Worm (Caenorhabditis elegans): ENCODE results near the gene R13D11.10.

The R13D11.10 gene

ce11 chrV:813101-813500 lies at the start of gene R13D11.10:
Gene R13D11.10 (minus strand): TSS chrV:813201.
- TF ChIP-seq peb-1 (tag; optimal IDR thresholded peaks at IDR 0.05): no peak
- TF ChIP-seq unc-62 (GFP tag; optimal IDR thresholded peaks at IDR 0.05): no peak
- no peak for TF ChIP-seq lsy-2 (tag; optimal IDR thresholded peaks at IDR 0.05)
- TF ChIP-seq blmp-1 (tag; optimal IDR thresholded peaks at IDR 0.05; ENCODE audit: insufficient read depth): no peak
- TF ChIP-seq dmd-4 (tag; optimal IDR thresholded peaks at IDR 0.05): no peak
- TF ChIP-seq F13H6.1 (tag; optimal IDR thresholded peaks at IDR 0.05): no peak
- TF ChIP-seq elt-1 (tag; optimal IDR thresholded peaks at IDR 0.05): no peak
- no peak for TF ChIP-seq egl-27 (tag; optimal IDR thresholded peaks at IDR 0.05)
- TF ChIP-seq nhr-6 (tag; optimal IDR thresholded peaks at IDR 0.05): no peak
- TF ChIP-seq nhr-10 (tag; optimal IDR thresholded peaks at IDR 0.05): no peak
- TF ChIP-seq lin-39 (tag; optimal IDR thresholded peaks at IDR 0.05): no peak
- TF ChIP-seq alr-1 (tag; optimal IDR thresholded peaks at IDR 0.05): no peak
- no peak for TF ChIP-seq aly-2 (tag; optimal IDR thresholded peaks at IDR 0.05)
- no peak for TF ChIP-seq zag-1 (tag; optimal IDR thresholded peaks at IDR 0.05)
- TF ChIP-seq elt-3 (tag; optimal IDR thresholded peaks at IDR 0.05): no peak
- no peak for TF ChIP-seq nhr-23 (tag; optimal IDR thresholded peaks at IDR 0.05)
- no peak for TF ChIP-seq nhr-12 (tag; optimal IDR thresholded peaks at IDR 0.05)
- TF ChIP-seq skn-1 (tag; optimal IDR thresholded peaks at IDR 0.05): no peak

- TF ChIP-seq ceh-16 (tag; optimal IDR thresholded peaks at IDR 0.05) (no peak), ztf-4 (tag; optimal IDR thresholded peaks at IDR 0.05) (no peak), blmp-1 (tag; optimal IDR thresholded peaks at IDR 0.05; ENCODE audit: insufficient read depth) (no peak), snpc-4 (tag; optimal IDR thresholded peaks at IDR 0.05) (peak; percentile 88), ZK546.5 (tag; optimal IDR thresholded peaks at IDR 0.05) (no peak), mdl-1 (tag; optimal IDR thresholded peaks at IDR 0.05) (no peak), Y55F3AM.14 (GFP tag; optimal IDR thresholded peaks at IDR 0.05) (no peak), sma-9 (GFP tag; optimal IDR thresholded peaks at IDR 0.05) (no peak), sma-9 (tag; optimal IDR thresholded peaks at IDR 0.05) (no peak)
Measured at ce11 chrV:858841-859456, 45.9 kb upstream of the R13D11.10 start.

- TF ChIP-seq ztf-11 (tag; optimal IDR thresholded peaks at IDR 0.05) (no peak), unc-39 (tag; optimal IDR thresholded peaks at IDR 0.05) (no peak), ceh-16 (tag; optimal IDR thresholded peaks at IDR 0.05) (no peak), nhr-21 (tag; optimal IDR thresholded peaks at IDR 0.05) (no peak), blmp-1 (tag; optimal IDR thresholded peaks at IDR 0.05; ENCODE audit: insufficient read depth) (no peak), mdl-1 (tag; optimal IDR thresholded peaks at IDR 0.05) (no peak), ama-1 (optimal IDR thresholded peaks at IDR 0.05) (no peak), nhr-6 (tag; optimal IDR thresholded peaks at IDR 0.05) (no peak), sem-4 (tag; optimal IDR thresholded peaks at IDR 0.05) (no peak), lin-11 (tag; optimal IDR thresholded peaks at IDR 0.05) (no peak), elt-1 (tag; optimal IDR thresholded peaks at IDR 0.05) (no peak), nhr-25 (tag; optimal IDR thresholded peaks at IDR 0.05) (no peak), unc-55 (GFP tag; optimal IDR thresholded peaks at IDR 0.05) (no peak), nhr-237 (tag; optimal IDR thresholded peaks at IDR 0.05) (no peak), ceh-82 (tag; optimal IDR thresholded peaks at IDR 0.05) (no peak), ztf-4 (tag; optimal IDR thresholded peaks at IDR 0.05) (no peak)
Measured at ce11 chrV:856549-856948, 43.5 kb upstream of the R13D11.10 start, which contains the start of gene K09C6.2. Gene K09C6.2 (plus strand): TSS chrV:856849.

- no peak for TF ChIP-seq nhr-10 (tag; optimal IDR thresholded peaks at IDR 0.05)
- no peak for TF ChIP-seq lin-11 (tag; optimal IDR thresholded peaks at IDR 0.05)
- TF ChIP-seq ztf-4 (tag; optimal IDR thresholded peaks at IDR 0.05): no peak
- TF ChIP-seq elt-1 (tag; optimal IDR thresholded peaks at IDR 0.05): no peak
- no peak for TF ChIP-seq nhr-12 (tag; optimal IDR thresholded peaks at IDR 0.05)
- no peak for TF ChIP-seq ceh-16 (tag; optimal IDR thresholded peaks at IDR 0.05)
- no peak for TF ChIP-seq nhr-25 (tag; optimal IDR thresholded peaks at IDR 0.05)
- TF ChIP-seq sem-4 (tag; optimal IDR thresholded peaks at IDR 0.05): no peak
- no peak for TF ChIP-seq nhr-129 (tag; optimal IDR thresholded peaks at IDR 0.05)
- TF ChIP-seq F13H6.1 (tag; optimal IDR thresholded peaks at IDR 0.05): no peak
- no peak for TF ChIP-seq mbf-1 (tag; optimal IDR thresholded peaks at IDR 0.05)
- TF ChIP-seq ceh-82 (tag; optimal IDR thresholded peaks at IDR 0.05): no peak
- TF ChIP-seq dmd-4 (tag; optimal IDR thresholded peaks at IDR 0.05): no peak
- TF ChIP-seq C34F6.9 (tag; optimal IDR thresholded peaks at IDR 0.05): no peak
Measured at ce11 chrV:854966-855365, 42.0 kb upstream of the R13D11.10 start, which contains the start of gene K09C6.9. Gene K09C6.9 (minus strand): TSS chrV:855066.

All from whole organism, L2 larva.